Worm (Caenorhabditis elegans): ENCODE data around the gene T01B11.1.

DNA sequence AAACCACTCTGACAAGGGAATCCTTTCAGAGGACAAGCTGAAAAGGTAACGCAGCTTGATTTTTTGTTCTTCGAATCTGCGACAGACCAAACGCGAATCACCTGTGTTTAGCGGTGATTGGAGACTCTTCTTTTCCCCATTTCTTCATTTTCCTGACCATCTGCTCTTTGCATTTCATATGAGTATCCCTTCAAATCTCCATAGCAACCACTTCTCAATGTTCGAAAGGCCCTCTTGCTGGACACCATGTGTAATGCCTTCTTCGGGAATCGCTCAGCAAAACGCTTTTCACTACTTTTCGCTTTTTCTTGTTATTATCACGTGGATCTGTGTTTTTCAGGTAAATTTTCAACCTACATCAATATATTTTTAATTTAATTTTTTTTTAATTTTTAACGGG lies 20.5 kb upstream of the T01B11.1 start, which contains the start of the genes T26A8.3 and tmem-231:
- TF ChIP-seq D2030.7 (GFP tag; IDR thresholded peaks at IDR 0.05) = no peak
- TF ChIP-seq tlf-1 (GFP tag; optimal IDR thresholded peaks at IDR 0.05) = no peak
- no peak for TF ChIP-seq ama-1 (optimal IDR thresholded peaks at IDR 0.05)
- TF ChIP-seq ama-1 (GFP tag; optimal IDR thresholded peaks at IDR 0.05) = no peak

Measured in whole organism, young adult.